Fruit fly (Drosophila melanogaster): Measurements from ENCODE around the gene CG6769.

Gene CG6769

DNA sequence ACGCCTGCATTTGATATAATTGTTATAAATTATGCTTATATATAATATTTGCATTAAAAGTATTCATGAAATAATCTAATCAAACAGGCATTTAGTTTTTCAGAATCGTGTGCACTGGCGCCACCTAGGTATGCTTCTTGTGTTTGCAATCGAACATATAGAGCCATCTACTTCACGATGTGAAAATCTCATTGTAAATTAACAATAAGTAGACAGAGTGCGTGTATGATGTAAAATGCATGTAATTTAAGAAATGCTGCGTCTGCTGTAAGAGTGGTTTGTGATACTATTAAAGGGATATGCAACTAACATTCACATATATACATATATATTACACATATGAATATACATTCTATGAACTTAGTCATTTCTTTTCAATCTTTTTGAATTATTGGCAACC is 40.5 kb upstream of the CG6769 start (continued):
- no peak for TF ChIP-seq unc-4 (GFP tag; IDR thresholded peaks at IDR 0.05; ENCODE audit: partially characterized antibody)
- peak; percentile 56 for TF ChIP-seq Lhr (GFP tag; optimal IDR thresholded peaks at IDR 0.05)
- peak; percentile 35 for TF ChIP-seq lilli (GFP tag; optimal IDR thresholded peaks at IDR 0.05)
- TF ChIP-seq nerfin-2 (GFP tag; IDR thresholded peaks at IDR 0.05; ENCODE audit: partially characterized antibody) = no peak
- no peak for TF ChIP-seq fd64A (GFP tag; optimal IDR thresholded peaks at IDR 0.05)
- no peak for TF ChIP-seq Neu2 (GFP tag; optimal IDR thresholded peaks at IDR 0.05; ENCODE audit: borderline replicate concordance)
- TF ChIP-seq jumu (GFP tag; optimal IDR thresholded peaks at IDR 0.05) = no peak
- TF ChIP-seq Dad (GFP tag; optimal IDR thresholded peaks at IDR 0.05) = no peak
- no peak for TF ChIP-seq p53 (GFP tag; optimal IDR thresholded peaks at IDR 0.05)
- TF ChIP-seq CG11504 (tag; optimal IDR thresholded peaks at IDR 0.05) = no peak
- peak; percentile 98 for TF ChIP-seq CTCF (GFP tag; optimal IDR thresholded peaks at IDR 0.05)
- peak; percentile 19; the same call in 1 of the 2 replicates for TF ChIP-seq MBD-R2 (GFP tag; IDR thresholded peaks at IDR 0.05)
- TF ChIP-seq gem (tag; optimal IDR thresholded peaks at IDR 0.05) = peak; percentile 35
- no peak for TF ChIP-seq peb (GFP tag; IDR thresholded peaks at IDR 0.05)
- peak; percentile 59; the same call in 1 of the 2 replicates for TF ChIP-seq slbo (GFP tag; IDR thresholded peaks at IDR 0.05)
- TF ChIP-seq shn (GFP tag; optimal IDR thresholded peaks at IDR 0.05) = no peak
- peak; percentile 56 for TF ChIP-seq Bgb (GFP tag; IDR thresholded peaks at IDR 0.05; ENCODE audit: partially characterized antibody)
- no peak for TF ChIP-seq CG14667 (GFP tag; IDR thresholded peaks at IDR 0.05)
- peak; percentile 49 for TF ChIP-seq CG15601 (tag; optimal IDR thresholded peaks at IDR 0.05)
- TF ChIP-seq CG17385 (GFP tag; optimal IDR thresholded peaks at IDR 0.05) = no peak
- no peak for TF ChIP-seq CHES-1-like (GFP tag; optimal IDR thresholded peaks at IDR 0.05)
- no peak for TF ChIP-seq TFAM (GFP tag; optimal IDR thresholded peaks at IDR 0.05)
- peak; percentile 66; the same call in 1 of the 3 replicates for TF ChIP-seq knrl (GFP tag; IDR thresholded peaks at IDR 0.05; ENCODE audit: partially characterized antibody)
- no peak for TF ChIP-seq CG3065 (GFP tag; optimal IDR thresholded peaks at IDR 0.05)
- peak; percentile 1 for TF ChIP-seq CG7987 (GFP tag; optimal IDR thresholded peaks at IDR 0.05)
- TF ChIP-seq tll (GFP tag; optimal IDR thresholded peaks at IDR 0.05) = no peak
- TF ChIP-seq CG13424 (tag; optimal IDR thresholded peaks at IDR 0.05) = peak; percentile 29
- TF ChIP-seq phol (tag; optimal IDR thresholded peaks at IDR 0.05) = peak; percentile 24
- TF ChIP-seq CG17612 (GFP tag; IDR thresholded peaks at IDR 0.05) = no peak
- TF ChIP-seq pzg (GFP tag; optimal IDR thresholded peaks at IDR 0.05) = peak; percentile 17
- TF ChIP-seq bsh (GFP tag; optimal IDR thresholded peaks at IDR 0.05) = peak in 1 of 2 experiments; percentile 2
- TF ChIP-seq mld (GFP tag; IDR thresholded peaks at IDR 0.05; ENCODE audit: partially characterized antibody) = no peak
- no peak for TF ChIP-seq CG9437 (GFP tag; optimal IDR thresholded peaks at IDR 0.05)
- no peak for TF ChIP-seq CG9797 (GFP tag; optimal IDR thresholded peaks at IDR 0.05)
- TF ChIP-seq CG1602 (GFP tag; optimal IDR thresholded peaks at IDR 0.05) = peak; percentile 35
- no peak for TF ChIP-seq B-H2 (GFP tag; optimal IDR thresholded peaks at IDR 0.05)
- no peak for TF ChIP-seq Hr51 (GFP tag; optimal IDR thresholded peaks at IDR 0.05)
- peak; percentile 29 for TF ChIP-seq Nf-YC (tag; optimal IDR thresholded peaks at IDR 0.05)
- TF ChIP-seq vvl (GFP tag; IDR thresholded peaks at IDR 0.05) = peak; percentile 10; the same call in 1 of the 2 replicates
- TF ChIP-seq odd (GFP tag; optimal IDR thresholded peaks at IDR 0.05) = no peak
- TF ChIP-seq ara (GFP tag; IDR thresholded peaks at IDR 0.05) = no peak
- peak; percentile 24 for TF ChIP-seq CG17359 (tag; optimal IDR thresholded peaks at IDR 0.05)
- no peak for TF ChIP-seq grn (GFP tag; optimal IDR thresholded peaks at IDR 0.05)
- peak; percentile 27 for TF ChIP-seq CG5245 (GFP tag; optimal IDR thresholded peaks at IDR 0.05)
- TF ChIP-seq Mad (GFP tag; optimal IDR thresholded peaks at IDR 0.05) = no peak
- no peak for TF ChIP-seq cas (GFP tag; IDR thresholded peaks at IDR 0.05)
- TF ChIP-seq Meics (GFP tag; optimal IDR thresholded peaks at IDR 0.05) = no peak
- TF ChIP-seq CG10979 (tag; optimal IDR thresholded peaks at IDR 0.05) = peak; percentile 41
- no peak for TF ChIP-seq Side (GFP tag; optimal IDR thresholded peaks at IDR 0.05)
- no peak for TF ChIP-seq CG8359 (GFP tag; optimal IDR thresholded peaks at IDR 0.05; ENCODE audit: borderline replicate concordance)

Measured in whole organism, embryonic.